Worm (Caenorhabditis elegans) whole organism, mixed stage, embryonic: Measurements from ENCODE around the gene T13H5.8.

ENCODE experiments used
- bed-3 ChIP-seq: fragments of 200-800 bp; sonication (Bioruptor generic); optimal IDR thresholded peaks from 3 replicates; lab custom pipeline; 2018; ENCODE audit warnings: mild to moderate bottlenecking, missing genetic modification characterization, moderate library complexity, missing compliant biosample characterization
- ceh-39 ChIP-seq: fragments of 150-350 bp; optimal IDR thresholded peaks from 2 replicates; lab custom pipeline; 2014; ENCODE audit warnings: missing biosample characterization, missing genetic modification characterization
- ceh-43 ChIP-seq: fragments of 200-800 bp; sonication (Bioruptor generic); optimal IDR thresholded peaks from 2 replicates; lab custom pipeline; 2018; ENCODE audit warnings: mild to moderate bottlenecking, missing genetic modification characterization, moderate library complexity, missing compliant biosample characterization
- ceh-83 ChIP-seq: fragments of 200-800 bp; sonication (Bioruptor generic); optimal IDR thresholded peaks from 2 replicates; lab custom pipeline; 2018; ENCODE audit warnings: mild to moderate bottlenecking, missing genetic modification characterization, missing compliant biosample characterization
- ces-1 ChIP-seq: fragments of 150-350 bp; optimal IDR thresholded peaks from 2 replicates; lab custom pipeline; 2014; ENCODE audit warnings: missing biosample characterization, missing genetic modification reagents, missing genetic modification characterization
- elt-1 ChIP-seq: sonication (generic microtip); optimal IDR thresholded peaks from 2 replicates; lab custom pipeline; 2017; ENCODE audit warnings: missing genetic modification characterization, mild to moderate bottlenecking, missing compliant biosample characterization, antibody characterized with exemption, moderate library complexity, borderline replicate concordance; ENCODE audit not compliant: insufficient read depth
- elt-3 ChIP-seq: fragments of 150-350 bp; optimal IDR thresholded peaks from 2 replicates; lab custom pipeline; 2014; ENCODE audit warnings: missing biosample characterization, missing genetic modification characterization
- flh-1 ChIP-seq: fragments of 200-800 bp; sonication (Bioruptor generic); optimal IDR thresholded peaks from 2 replicates; lab custom pipeline; 2018; ENCODE audit warnings: mild to moderate bottlenecking, missing genetic modification characterization, moderate library complexity, missing compliant biosample characterization
- ham-2 ChIP-seq: fragments of 200-800 bp; sonication (Bioruptor generic); optimal IDR thresholded peaks from 2 replicates; lab custom pipeline; 2018; ENCODE audit warnings: mild to moderate bottlenecking, missing genetic modification characterization, missing compliant biosample characterization
- hlh-1 ChIP-seq: fragments of 150-350 bp; optimal IDR thresholded peaks from 2 replicates; lab custom pipeline; 2014; ENCODE audit warnings: missing biosample characterization, missing genetic modification reagents, missing genetic modification characterization
- lin-13 ChIP-seq: fragments of 150-350 bp; optimal IDR thresholded peaks from 2 replicates; lab custom pipeline; 2014; ENCODE audit warnings: missing biosample characterization, missing genetic modification characterization
- lsy-2 ChIP-seq: fragments of 150-350 bp; optimal IDR thresholded peaks from 2 replicates; lab custom pipeline; 2014; ENCODE audit warnings: missing biosample characterization, missing genetic modification characterization
- mab-5 ChIP-seq: fragments of 150-350 bp; optimal IDR thresholded peaks from 2 replicates; lab custom pipeline; 2014; ENCODE audit warnings: missing biosample characterization, missing genetic modification characterization
- mep-1 ChIP-seq: fragments of 150-350 bp; optimal IDR thresholded peaks from 2 replicates; lab custom pipeline; 2017; ENCODE audit warnings: missing biosample characterization, missing genetic modification reagents, missing genetic modification characterization, inconsistent platforms
- mls-2 ChIP-seq: sonication (generic microtip); optimal IDR thresholded peaks from 2 replicates; lab custom pipeline; 2016; ENCODE audit warnings: mild to moderate bottlenecking, missing genetic modification characterization, moderate library complexity, missing compliant biosample characterization
- nhr-12 ChIP-seq: fragments of 150-350 bp; optimal IDR thresholded peaks from 2 replicates; lab custom pipeline; 2014; ENCODE audit warnings: missing biosample characterization, missing genetic modification characterization
- nhr-2 ChIP-seq: fragments of 150-350 bp; optimal IDR thresholded peaks from 2 replicates; lab custom pipeline; 2014; ENCODE audit warnings: missing biosample characterization, missing genetic modification characterization
- nhr-237 ChIP-seq: fragments of 150-350 bp; optimal IDR thresholded peaks from 2 replicates; lab custom pipeline; 2014; ENCODE audit warnings: missing biosample characterization, missing genetic modification characterization
- nhr-28 ChIP-seq: fragments of 150-350 bp; optimal IDR thresholded peaks from 2 replicates; lab custom pipeline; 2014; ENCODE audit warnings: missing biosample characterization, missing genetic modification characterization
- nhr-76 ChIP-seq: sonication (generic microtip); optimal IDR thresholded peaks from 2 replicates; lab custom pipeline; 2017; ENCODE audit warnings: missing biosample characterization, missing genetic modification characterization
- pha-4 ChIP-seq: fragments of 150-350 bp; optimal IDR thresholded peaks from 2 replicates; lab custom pipeline; 2018; ENCODE audit warnings: missing biosample characterization, missing genetic modification reagents, missing genetic modification characterization
- sem-2 ChIP-seq: fragments of 200-800 bp; sonication (Bioruptor generic); optimal IDR thresholded peaks from 2 replicates; lab custom pipeline; 2018; ENCODE audit warnings: mild to moderate bottlenecking, missing genetic modification characterization, missing compliant biosample characterization
- snpc-4 ChIP-seq: fragments of 150-350 bp; optimal IDR thresholded peaks from 2 replicates; lab custom pipeline; 2014; ENCODE audit warnings: missing biosample characterization, missing genetic modification characterization
- sptf-1 ChIP-seq: sonication (generic microtip); optimal IDR thresholded peaks from 2 replicates; lab custom pipeline; 2017; ENCODE audit warnings: mild to moderate bottlenecking, missing genetic modification characterization, moderate library complexity, missing compliant biosample characterization
- unc-120 ChIP-seq: sonication (generic microtip); optimal IDR thresholded peaks from 2 replicates; lab custom pipeline; 2017; ENCODE audit warnings: missing genetic modification characterization, missing compliant biosample characterization; ENCODE audit not compliant: poor library complexity, severe bottlenecking
- unc-39 ChIP-seq: fragments of 150-350 bp; optimal IDR thresholded peaks from 2 replicates; lab custom pipeline; 2014; ENCODE audit warnings: missing biosample characterization, missing genetic modification characterization
- unc-62 ChIP-seq: fragments of 150-350 bp; optimal IDR thresholded peaks from 2 replicates; lab custom pipeline; 2014; ENCODE audit warnings: missing biosample characterization, missing genetic modification reagents, missing genetic modification characterization
- zip-8 ChIP-seq: fragments of 150-350 bp; optimal IDR thresholded peaks from 2 replicates; lab custom pipeline; 2014; ENCODE audit warnings: missing biosample characterization, missing genetic modification characterization
- ztf-11 ChIP-seq: fragments of 150-350 bp; optimal IDR thresholded peaks from 2 replicates; lab custom pipeline; 2014; ENCODE audit warnings: missing biosample characterization, missing genetic modification characterization

The T13H5.8 gene

ce11 chrII:8479337-8479736 lies 39.0 kb upstream of the T13H5.8 start:
- no peak for TF ChIP-seq pha-4 (tag; lab: Kevin White, UChicago)
- no peak for TF ChIP-seq ham-2 (GFP tag; lab: Kevin White, UChicago)
- no peak for TF ChIP-seq unc-62
- no peak for TF ChIP-seq mab-5 (tag; lab: Kevin White, UChicago)
- no peak for TF ChIP-seq hlh-1 (tag; lab: Kevin White, UChicago)
- TF ChIP-seq nhr-28 (tag; lab: Kevin White, UChicago) = no peak
- no peak for TF ChIP-seq nhr-237
- no peak for TF ChIP-seq lsy-2 (tag; lab: Kevin White, UChicago)
- no peak for TF ChIP-seq elt-1 (tag; lab: Kevin White, UChicago)
- no peak for TF ChIP-seq nhr-2 (tag; lab: Kevin White, UChicago)
- TF ChIP-seq ceh-43 (GFP tag; lab: Kevin White, UChicago) = no peak
- TF ChIP-seq lin-13 = no peak
- TF ChIP-seq nhr-76 (tag; lab: Kevin White, UChicago) = no peak
- no peak for TF ChIP-seq mls-2
- TF ChIP-seq unc-120 (tag; lab: Kevin White, UChicago) = no peak
- TF ChIP-seq unc-39 (tag; lab: Kevin White, UChicago) = no peak
- no peak for TF ChIP-seq ces-1 (GFP tag; lab: Kevin White, UChicago)

DNA sequence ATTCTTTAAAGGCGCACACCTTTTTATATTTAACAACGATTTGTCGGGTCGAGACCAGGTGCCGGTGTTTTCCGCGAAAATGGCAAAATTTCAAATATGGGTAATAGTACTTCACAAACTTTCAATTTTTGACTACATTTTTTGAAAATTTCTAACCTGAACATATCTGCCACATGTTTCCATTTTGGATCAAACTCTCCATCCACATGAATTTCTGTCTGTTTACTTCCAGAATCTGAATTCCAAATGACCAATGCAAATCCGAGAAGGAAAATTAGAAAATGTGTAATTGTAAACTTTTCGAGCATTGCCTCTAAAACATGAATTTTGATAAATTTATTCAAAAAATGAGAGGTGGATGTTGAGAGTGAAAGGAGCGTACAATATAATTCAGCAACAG lies 38.1 kb upstream of the T13H5.8 start, which contains the start of gene lact-4:
TSS of gene lact-4 (minus strand) at position 313 of the 400 bp plus-strand sequence.
- TF ChIP-seq nhr-12 = no peak
- TF ChIP-seq unc-120 (tag; lab: Kevin White, UChicago) = no peak
- TF ChIP-seq nhr-2 (tag; lab: Kevin White, UChicago) = no peak
- TF ChIP-seq mep-1 = no peak
- no peak for TF ChIP-seq bed-3 (GFP tag; lab: Kevin White, UChicago)
- no peak for TF ChIP-seq flh-1 (GFP tag; lab: Kevin White, UChicago)
- no peak for TF ChIP-seq ceh-39 (tag; lab: Kevin White, UChicago)
- no peak for TF ChIP-seq pha-4 (tag; lab: Kevin White, UChicago)
- no peak for TF ChIP-seq hlh-1 (tag; lab: Kevin White, UChicago)
- TF ChIP-seq, all 35 proteins: peak for 0

ce11 chrII:8481033-8481708 lies 37.1 kb upstream of the T13H5.8 start:
- peak; percentile 62 for TF ChIP-seq unc-120 (tag; lab: Kevin White, UChicago)
- TF ChIP-seq elt-3 (tag; lab: Kevin White, UChicago) = no peak
- no peak for TF ChIP-seq snpc-4 (tag; lab: Kevin White, UChicago)
- peak; percentile 70 for TF ChIP-seq unc-62
- no peak for TF ChIP-seq nhr-12
- TF ChIP-seq unc-39 (tag; lab: Kevin White, UChicago) = no peak
- TF ChIP-seq sem-2 (GFP tag; lab: Kevin White, UChicago) = no peak
- no peak for TF ChIP-seq elt-1 (tag; lab: Kevin White, UChicago)
- TF ChIP-seq flh-1 (GFP tag; lab: Kevin White, UChicago) = no peak
- TF ChIP-seq ztf-11 (tag; lab: Kevin White, UChicago) = no peak
- peak; percentile 10 for TF ChIP-seq pha-4 (tag; lab: Kevin White, UChicago)
- TF ChIP-seq ceh-39 (tag; lab: Kevin White, UChicago) = peak; percentile 34
- TF ChIP-seq hlh-1 (tag; lab: Kevin White, UChicago) = peak; percentile 84
- no peak for TF ChIP-seq lsy-2 (tag; lab: Kevin White, UChicago)
- TF ChIP-seq nhr-2 (tag; lab: Kevin White, UChicago) = peak; percentile 58
- peak; percentile 44 for TF ChIP-seq mab-5 (tag; lab: Kevin White, UChicago)
- TF ChIP-seq sptf-1 (tag; lab: Kevin White, UChicago) = no peak

- TF ChIP-seq bed-3 (GFP tag; lab: Kevin White, UChicago) (no peak), unc-39 (tag; lab: Kevin White, UChicago) (no peak), sptf-1 (tag; lab: Kevin White, UChicago) (no peak), hlh-1 (tag; lab: Kevin White, UChicago) (no peak), unc-62 (no peak), mep-1 (no peak), ceh-83 (GFP tag; lab: Kevin White, UChicago) (no peak), unc-120 (tag; lab: Kevin White, UChicago) (no peak), zip-8 (tag; lab: Kevin White, UChicago) (no peak), flh-1 (GFP tag; lab: Kevin White, UChicago) (no peak), nhr-237 (no peak), ces-1 (GFP tag; lab: Kevin White, UChicago) (no peak), ceh-39 (tag; lab: Kevin White, UChicago) (no peak), nhr-12 (no peak), lin-13 (no peak), elt-1 (tag; lab: Kevin White, UChicago) (no peak)
Observed at ce11 chrII:8481731-8482253, 36.5 kb upstream of the T13H5.8 start, which contains the start of gene M05D6.5. Gene M05D6.5 (minus strand): TSS chrII:8482203.
